Worm (Caenorhabditis elegans) whole organism, young adult: ENCODE data around the gene Y57E12AR.1.

Source experiments
- B0336.3 ChIP-seq: fragments of 200-800 bp; sonication (Bioruptor generic); IDR thresholded peaks from 2 replicates; pipeline ENCODE4 v1.3.6; 2022; ENCODE audit warnings: missing genetic modification characterization, missing compliant biosample characterization
- F23B12.7 ChIP-seq: sonication (generic microtip); optimal IDR thresholded peaks from 2 replicates; lab custom pipeline; 2017; ENCODE audit warnings: missing genetic modification characterization, mild to moderate bottlenecking, missing compliant biosample characterization, antibody characterized with exemption, moderate library complexity; ENCODE audit not compliant: insufficient read depth
- tbx-9 ChIP-seq: sonication (generic microtip); optimal IDR thresholded peaks from 2 replicates; lab custom pipeline; 2016; ENCODE audit warnings: borderline replicate concordance, missing genetic modification characterization, inconsistent platforms, missing compliant biosample characterization
- unc-130 ChIP-seq: sonication (generic microtip); optimal IDR thresholded peaks from 2 replicates; lab custom pipeline; 2016; ENCODE audit warnings: missing genetic modification reagents, missing genetic modification characterization, missing compliant biosample characterization
- ztf-3 ChIP-seq: fragments of 200-800 bp; sonication (Bioruptor generic); optimal IDR thresholded peaks from 2 replicates; lab custom pipeline; 2018; ENCODE audit warnings: mild to moderate bottlenecking, missing genetic modification characterization, missing compliant biosample characterization

DNA sequence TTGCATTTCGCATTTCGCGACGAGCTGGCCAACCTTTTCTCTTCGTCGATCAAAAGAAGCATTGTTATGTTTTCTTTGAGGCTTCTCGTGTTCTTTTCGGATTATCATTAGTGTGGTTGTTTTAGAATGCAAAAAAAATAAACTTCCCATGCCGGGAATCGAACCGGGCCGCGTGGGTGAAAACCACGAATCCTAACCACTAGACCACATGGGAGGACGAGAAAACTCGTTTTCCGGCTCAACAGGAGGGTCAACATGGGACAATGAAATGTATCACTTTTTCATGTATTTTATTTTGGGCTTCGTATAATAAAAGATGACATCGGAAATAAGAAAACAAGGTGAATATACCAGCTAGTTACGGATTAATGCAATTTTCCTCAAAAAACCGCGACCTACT is 4.5 kb upstream of the Y57E12AR.1 start:
- TF ChIP-seq tbx-9 (tag; lab: Kevin White, UChicago) = no peak
- no peak for TF ChIP-seq F23B12.7 (tag; lab: Kevin White, UChicago)
- TF ChIP-seq ztf-3 (GFP tag; lab: Kevin White, UChicago) = no peak
- no peak for TF ChIP-seq B0336.3 (GFP tag; lab: Robert Waterston, UW)
- TF ChIP-seq unc-130 (GFP tag; lab: Kevin White, UChicago) = no peak
